Worm (Caenorhabditis elegans) whole organism, L2 larva: ENCODE results near the gene F49F1.4.

Experiments used
- F13H6.1 ChIP-seq: sonication (generic microtip); optimal IDR thresholded peaks from 2 replicates; lab custom pipeline; 2016; ENCODE audit warnings: missing genetic modification characterization, missing compliant biosample characterization
- aly-2 ChIP-seq: fragments of 150-350 bp; optimal IDR thresholded peaks from 2 replicates; lab custom pipeline; 2014; ENCODE audit warnings: missing biosample characterization, missing genetic modification characterization
- ama-1 ChIP-seq: fragments of 150-350 bp; optimal IDR thresholded peaks from 2 replicates; lab custom pipeline; 2018; ENCODE audit warnings: inconsistent platforms
- blmp-1 ChIP-seq: sonication (generic microtip); optimal IDR thresholded peaks from 2 replicates; lab custom pipeline; 2017; ENCODE audit warnings: missing genetic modification characterization, mild to moderate bottlenecking, missing compliant biosample characterization, antibody characterized with exemption, moderate library complexity; ENCODE audit not compliant: insufficient read depth
- lin-39 ChIP-seq: fragments of 150-350 bp; optimal IDR thresholded peaks from 2 replicates; lab custom pipeline; 2014; ENCODE audit warnings: missing biosample characterization, missing genetic modification reagents, missing genetic modification characterization
- nhr-11 ChIP-seq: fragments of 150-350 bp; optimal IDR thresholded peaks from 2 replicates; lab custom pipeline; 2014; ENCODE audit warnings: missing biosample characterization, missing genetic modification characterization
- unc-39 ChIP-seq: fragments of 150-350 bp; optimal IDR thresholded peaks from 2 replicates; lab custom pipeline; 2014; ENCODE audit warnings: missing biosample characterization, missing genetic modification characterization

DNA sequence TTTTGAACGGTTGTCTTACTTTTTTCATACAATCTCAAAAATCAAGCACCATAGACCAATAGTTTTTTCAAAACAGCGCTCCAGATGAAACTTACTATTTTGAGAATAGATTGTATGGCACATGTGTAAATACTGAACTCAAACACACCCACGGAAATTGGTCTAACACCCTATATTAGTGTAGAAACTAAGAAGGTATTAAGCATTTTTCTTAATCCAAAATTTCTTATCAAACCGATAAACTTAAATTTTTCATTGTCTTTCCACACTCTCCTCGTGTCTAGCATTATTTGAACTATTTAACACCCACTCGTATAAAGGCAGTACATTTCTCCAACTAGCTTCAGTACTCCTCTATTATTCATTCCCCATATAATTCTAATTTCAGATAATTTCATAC is 34.6 kb upstream of the F49F1.4 start:
- TF ChIP-seq F13H6.1, result no peak
- no peak for TF ChIP-seq ama-1
- TF ChIP-seq unc-39 (tag; lab: Kevin White, UChicago), result no peak
- TF ChIP-seq aly-2 (tag; lab: Kevin White, UChicago), result no peak
- no peak for TF ChIP-seq lin-39 (tag; lab: Kevin White, UChicago)
- no peak for TF ChIP-seq nhr-11 (tag; lab: Kevin White, UChicago)
- no peak for TF ChIP-seq blmp-1 (tag; lab: Kevin White, UChicago)
